Fruit fly (Drosophila melanogaster) whole organism, embryonic: ENCODE results near the gene Coa8.

Experiments
- Abd-B ChIP-seq: fragments of 200-800 bp; sonication (Bioruptor generic); optimal IDR thresholded peaks from 2 replicates; lab custom pipeline; 2018; ENCODE audit warnings: missing biosample characterization, mild to moderate bottlenecking, missing genetic modification characterization, moderate library complexity
- CG10209 ChIP-seq: fragments of 200-800 bp; sonication (Bioruptor generic); optimal IDR thresholded peaks from 3 replicates; lab custom pipeline; 2017; ENCODE audit warnings: missing biosample characterization, mild to moderate bottlenecking, missing genetic modification characterization, missing genetic modification reagents
- CG11696 ChIP-seq: fragments of 200-800 bp; sonication (Bioruptor generic); IDR thresholded peaks from 2 replicates; pipeline ENCODE4 v1.3.6; 2022; ENCODE audit warnings: missing biosample characterization, missing genetic modification characterization
- CG13287 ChIP-seq: fragments of 200-800 bp; sonication (Bioruptor generic); IDR thresholded peaks from 2 replicates; pipeline ENCODE4 v1.3.6; 2022; ENCODE audit warnings: missing biosample characterization, missing genetic modification characterization; ENCODE audit not compliant: partially characterized antibody
- CG14441 ChIP-seq: fragments of 200-800 bp; sonication (Bioruptor generic); IDR thresholded peaks from 2 replicates; pipeline ENCODE4 v1.3.6; 2022; ENCODE audit warnings: missing biosample characterization, missing genetic modification characterization
- CG17568 ChIP-seq: fragments of 200-800 bp; sonication (Bioruptor generic); optimal IDR thresholded peaks from 2 replicates; lab custom pipeline; 2018; ENCODE audit warnings: missing biosample characterization, mild to moderate bottlenecking, missing genetic modification characterization, moderate library complexity
- CG17802 ChIP-seq: fragments of 200-800 bp; sonication (Bioruptor generic); optimal IDR thresholded peaks from 2 replicates; lab custom pipeline; 2018; ENCODE audit warnings: missing biosample characterization, mild to moderate bottlenecking, missing genetic modification characterization, moderate library complexity
- CG17829 ChIP-seq: fragments of 200-800 bp; optimal IDR thresholded peaks from 2 replicates; lab custom pipeline; 2019; ENCODE audit warnings: missing biosample characterization, mild to moderate bottlenecking, missing genetic modification characterization, moderate library complexity
- CG1792 ChIP-seq: fragments of 200-800 bp; sonication (Bioruptor generic); optimal IDR thresholded peaks from 2 replicates; lab custom pipeline; 2016; ENCODE audit warnings: missing biosample characterization, missing genetic modification characterization
- CG31224 ChIP-seq: fragments of 200-800 bp; sonication (Bioruptor generic); IDR thresholded peaks from 2 replicates; pipeline ENCODE4 v1.3.6; 2022; ENCODE audit warnings: missing biosample characterization, missing genetic modification characterization
- CG3163 ChIP-seq: fragments of 200-800 bp; sonication (Bioruptor generic); optimal IDR thresholded peaks from 3 replicates; lab custom pipeline; 2016; ENCODE audit warnings: missing biosample characterization, missing genetic modification characterization
- CG33557 ChIP-seq: fragments of 200-800 bp; sonication (Bioruptor generic); optimal IDR thresholded peaks from 2 replicates; lab custom pipeline; 2019; ENCODE audit warnings: missing biosample characterization, mild to moderate bottlenecking, missing genetic modification characterization, moderate library complexity
- CG34224 ChIP-seq: fragments of 200-800 bp; sonication (Bioruptor generic); IDR thresholded peaks from 3 replicates; pipeline ENCODE4 v1.3.6; 2022; ENCODE audit warnings: missing biosample characterization, missing genetic modification characterization; ENCODE audit not compliant: partially characterized antibody
- CG4328 ChIP-seq: fragments of 200-800 bp; sonication (Bioruptor generic); optimal IDR thresholded peaks from 3 replicates; lab custom pipeline; 2017; ENCODE audit warnings: missing biosample characterization, missing genetic modification reagents, missing genetic modification characterization
- CG4360 ChIP-seq: fragments of 200-800 bp; sonication (Bioruptor generic); IDR thresholded peaks from 2 replicates; pipeline ENCODE4 v1.3.6; 2022; ENCODE audit warnings: missing biosample characterization, missing genetic modification characterization
- CG6175 ChIP-seq: fragments of 200-800 bp; sonication (Bioruptor generic); IDR thresholded peaks from 3 replicates; pipeline ENCODE4 v1.3.6; 2022; ENCODE audit warnings: missing biosample characterization, missing genetic modification characterization
- CG8089 ChIP-seq: fragments of 200-800 bp; sonication (Bioruptor generic); optimal IDR thresholded peaks from 3 replicates; lab custom pipeline; 2016; ENCODE audit warnings: missing biosample characterization, missing genetic modification characterization
- Dip3 ChIP-seq: fragments of 200-800 bp; sonication (Bioruptor generic); optimal IDR thresholded peaks from 3 replicates; lab custom pipeline; 2016; ENCODE audit warnings: missing biosample characterization, missing genetic modification characterization
- Doc2 ChIP-seq: fragments of 200-800 bp; sonication (Bioruptor generic); IDR thresholded peaks from 2 replicates; pipeline ENCODE4 v1.3.6; 2022; ENCODE audit warnings: missing biosample characterization, missing genetic modification characterization
- Ets97D ChIP-seq: fragments of 200-800 bp; sonication (Bioruptor generic); optimal IDR thresholded peaks from 3 replicates; lab custom pipeline; 2016; ENCODE audit warnings: missing biosample characterization, missing genetic modification characterization
- Hmr ChIP-seq: fragments of 200-800 bp; sonication (Bioruptor generic); optimal IDR thresholded peaks from 3 replicates; lab custom pipeline; 2017; ENCODE audit warnings: mild to moderate bottlenecking, missing biosample characterization, missing genetic modification reagents, missing genetic modification characterization
- Hr39 ChIP-seq: fragments of >200 bp; optimal IDR thresholded peaks from 2 replicates; lab custom pipeline; 2017
- Jarid2 ChIP-seq: fragments of 200-800 bp; sonication (Bioruptor generic); optimal IDR thresholded peaks from 3 replicates; lab custom pipeline; 2017; ENCODE audit warnings: mild to moderate bottlenecking, missing biosample characterization, missing genetic modification reagents, missing genetic modification characterization
- Mrtf ChIP-seq: fragments of 200-800 bp; sonication (Bioruptor generic); IDR thresholded peaks from 3 replicates; pipeline ENCODE4 v1.3.6; 2022; ENCODE audit warnings: missing biosample characterization, missing genetic modification characterization
- NC2α ChIP-seq: fragments of 200-800 bp; sonication (Bioruptor generic); optimal IDR thresholded peaks from 2 replicates; lab custom pipeline; 2016; ENCODE audit warnings: missing biosample characterization, missing genetic modification characterization
- Opbp ChIP-seq: fragments of 200-800 bp; sonication (Bioruptor generic); IDR thresholded peaks from 3 replicates; pipeline ENCODE4 v1.3.6; 2022; ENCODE audit warnings: missing biosample characterization, missing genetic modification characterization; ENCODE audit not compliant: partially characterized antibody
- Ssrp ChIP-seq: fragments of 200-800 bp; sonication (Bioruptor generic); optimal IDR thresholded peaks from 2 replicates; lab custom pipeline; 2018; ENCODE audit warnings: missing biosample characterization, mild to moderate bottlenecking, missing genetic modification characterization, moderate library complexity
- Xbp1 ChIP-seq: fragments of 200-800 bp; sonication (Bioruptor generic); optimal IDR thresholded peaks from 3 replicates; lab custom pipeline; 2016; ENCODE audit warnings: missing biosample characterization, mild to moderate bottlenecking, missing genetic modification characterization
- YL-1 ChIP-seq: fragments of 200-800 bp; sonication (Bioruptor generic); optimal IDR thresholded peaks from 3 replicates; lab custom pipeline; 2017; ENCODE audit warnings: missing biosample characterization, mild to moderate bottlenecking, missing genetic modification characterization
- ab ChIP-seq: fragments of 200-800 bp; sonication (Bioruptor generic); optimal IDR thresholded peaks from 2 replicates; lab custom pipeline; 2016; ENCODE audit warnings: missing biosample characterization, missing genetic modification characterization
- br ChIP-seq: fragments of >200 bp; optimal IDR thresholded peaks from 2 replicates; lab custom pipeline; 2017
- cato ChIP-seq: fragments of 200-800 bp; sonication (Bioruptor generic); optimal IDR thresholded peaks from 2 replicates; lab custom pipeline; 2016; ENCODE audit warnings: missing biosample characterization, missing genetic modification characterization, borderline replicate concordance
- crc ChIP-seq: fragments of 200-800 bp; sonication (Bioruptor generic); optimal IDR thresholded peaks from 2 replicates; lab custom pipeline; 2016; ENCODE audit warnings: missing biosample characterization, missing genetic modification characterization
- gt ChIP-seq: fragments of 200-800 bp; sonication (Bioruptor generic); IDR thresholded peaks from 2 replicates; pipeline ENCODE4 v1.3.6; 2022; ENCODE audit warnings: missing biosample characterization, missing genetic modification characterization
- ham ChIP-seq: fragments of 200-800 bp; sonication (Bioruptor generic); IDR thresholded peaks from 2 replicates; pipeline ENCODE4 v1.3.6; 2022; ENCODE audit warnings: missing biosample characterization, missing genetic modification characterization
- insv ChIP-seq, 2 experiments: fragments of 200-800 bp; sonication (Bioruptor generic); optimal IDR thresholded peaks; 3 replicates each; lab custom pipeline; 2016 to 2018; ENCODE audit warnings: missing biosample characterization in 2 of 2, missing genetic modification characterization in 2 of 2
- jing ChIP-seq: fragments of 200-800 bp; sonication (Bioruptor generic); optimal IDR thresholded peaks from 2 replicates; lab custom pipeline; 2018; ENCODE audit warnings: missing biosample characterization, mild to moderate bottlenecking, missing genetic modification characterization
- luna ChIP-seq: fragments of 200-800 bp; sonication (Bioruptor generic); optimal IDR thresholded peaks from 2 replicates; lab custom pipeline; 2016; ENCODE audit warnings: missing biosample characterization, missing genetic modification characterization
- mam ChIP-seq: fragments of 200-800 bp; sonication (Bioruptor generic); optimal IDR thresholded peaks from 3 replicates; lab custom pipeline; 2016; ENCODE audit warnings: missing biosample characterization, missing genetic modification characterization
- mld ChIP-seq: fragments of 200-800 bp; sonication (Bioruptor generic); IDR thresholded peaks from 3 replicates; pipeline ENCODE4 v1.3.6; 2022; ENCODE audit warnings: missing biosample characterization, missing genetic modification characterization; ENCODE audit not compliant: partially characterized antibody
- nerfin-1 ChIP-seq: fragments of 200-800 bp; sonication (Bioruptor generic); optimal IDR thresholded peaks from 3 replicates; lab custom pipeline; 2019; ENCODE audit warnings: missing biosample characterization, mild to moderate bottlenecking, missing genetic modification characterization, moderate library complexity
- p53 ChIP-seq: fragments of 200-800 bp; sonication (Bioruptor generic); optimal IDR thresholded peaks from 2 replicates; lab custom pipeline; 2016; ENCODE audit warnings: missing biosample characterization, missing genetic modification characterization
- peb ChIP-seq: fragments of 200-800 bp; sonication (Bioruptor generic); IDR thresholded peaks from 2 replicates; pipeline ENCODE4 v1.3.6; 2022; ENCODE audit warnings: missing biosample characterization, missing genetic modification characterization
- so ChIP-seq: fragments of 200-800 bp; sonication (Bioruptor generic); IDR thresholded peaks from 3 replicates; pipeline ENCODE4 v1.3.6; 2022; ENCODE audit warnings: missing biosample characterization, missing genetic modification characterization
- stwl ChIP-seq: fragments of 200-800 bp; sonication (Bioruptor generic); optimal IDR thresholded peaks from 3 replicates; lab custom pipeline; 2018; ENCODE audit warnings: missing biosample characterization, mild to moderate bottlenecking, missing genetic modification characterization, moderate library complexity
- tio ChIP-seq: fragments of 200-800 bp; sonication (Bioruptor generic); optimal IDR thresholded peaks from 2 replicates; lab custom pipeline; 2017; ENCODE audit warnings: missing biosample characterization, missing genetic modification characterization, inconsistent platforms
- toy ChIP-seq: fragments of 200-800 bp; sonication (Bioruptor generic); IDR thresholded peaks from 2 replicates; pipeline ENCODE4 v1.3.6; 2022; ENCODE audit warnings: missing biosample characterization, missing genetic modification characterization
- twi ChIP-seq: fragments of 200-800 bp; optimal IDR thresholded peaks from 2 replicates; lab custom pipeline; 2019; ENCODE audit warnings: missing biosample characterization, mild to moderate bottlenecking, missing genetic modification characterization, moderate library complexity
- zen2 ChIP-seq: fragments of 200-800 bp; sonication (Bioruptor generic); IDR thresholded peaks from 3 replicates; pipeline ENCODE4 v1.3.6; 2022; ENCODE audit warnings: missing biosample characterization, missing genetic modification characterization; ENCODE audit not compliant: partially characterized antibody

Gene Coa8

dm6 chrX:1830396-1831218 lies 49.5 kb upstream of the Coa8 start (continued):
- TF ChIP-seq CG17568 (GFP tag; lab: Kevin White, UChicago) (peak; percentile 93), insv (GFP tag; optimal IDR thresholded peaks at IDR 0.05; lab: Kevin White, UChicago) (peak; percentile 46 to 66), CG34224 (GFP tag; lab: Robert Waterston, UW) (no peak), CG17829 (tag; lab: Kevin White, UChicago) (peak; percentile 94), nerfin-1 (peak; percentile 92), jing (GFP tag; lab: Kevin White, UChicago) (peak; percentile 91), tio (peak; percentile 95), Hmr (GFP tag; lab: Kevin White, UChicago) (peak; percentile 96), CG14441 (GFP tag; lab: Robert Waterston, UW) (peak; percentile 98), peb (GFP tag; lab: Robert Waterston, UW) (peak; percentile 95), luna (GFP tag; lab: Kevin White, UChicago) (peak; percentile 61), Opbp (GFP tag; lab: Robert Waterston, UW) (0 out of 3 replicates have a peak, but pooled peaks have one; percentile 25), mam (GFP tag; lab: Kevin White, UChicago) (peak; percentile 95), twi (peak; percentile 85), CG3163 (GFP tag; lab: Kevin White, UChicago) (peak; percentile 83), CG4360 (GFP tag; lab: Robert Waterston, UW) (peak; percentile 77), stwl (peak; percentile 20), zen2 (GFP tag; lab: Robert Waterston, UW) (no peak), CG10209 (GFP tag; lab: Kevin White, UChicago) (peak; percentile 94), Dip3 (peak; percentile 94), YL-1 (peak; percentile 78), CG33557 (GFP tag; lab: Kevin White, UChicago) (peak; percentile 76), Jarid2 (peak; percentile 74), toy (peak; percentile 90), br (no peak), Xbp1 (GFP tag; lab: Kevin White, UChicago) (peak; percentile 93), CG8089 (GFP tag; lab: Kevin White, UChicago) (peak; percentile 89), CG17802 (peak; percentile 86), ab (peak; percentile 93), ham (GFP tag; lab: Robert Waterston, UW) (peak; percentile 82; the same call in 1 of the 2 replicates), CG13287 (GFP tag; lab: Robert Waterston, UW) (peak; percentile 12; the same call in 1 of the 2 replicates), CG1792 (peak; percentile 89), gt (GFP tag; lab: Robert Waterston, UW) (peak; percentile 89), Abd-B (GFP tag; lab: Kevin White, UChicago) (peak; percentile 94), cato (GFP tag; lab: Kevin White, UChicago) (peak; percentile 88), Ets97D (peak; percentile 82), CG6175 (GFP tag; lab: Robert Waterston, UW) (peak; percentile 94), Doc2 (GFP tag; lab: Robert Waterston, UW) (peak; percentile 74), CG31224 (GFP tag; lab: Robert Waterston, UW) (peak; percentile 92), Ssrp (tag; lab: Kevin White, UChicago) (peak; percentile 91), mld (GFP tag; lab: Robert Waterston, UW) (no peak), Mrtf (peak; percentile 96), CG11696 (GFP tag; lab: Robert Waterston, UW) (peak; percentile 93), p53 (peak; percentile 87), NC2α (GFP tag; lab: Kevin White, UChicago) (peak; percentile 86), CG4328 (GFP tag; lab: Kevin White, UChicago) (peak; percentile 92), Hr39 (lab: Kevin White, UChicago) (no peak), so (peak; percentile 95), crc (GFP tag; lab: Kevin White, UChicago) (peak; percentile 89)
